Worm (Caenorhabditis elegans) whole organism, early embryonic: ENCODE data around the gene atf-4.

Experiments used
- B0310.2 ChIP-seq: sonication (generic microtip); optimal IDR thresholded peaks from 2 replicates; lab custom pipeline; 2016; ENCODE audit warnings: mild to moderate bottlenecking, missing genetic modification characterization, missing compliant biosample characterization
- F13C5.2 ChIP-seq: sonication (generic microtip); optimal IDR thresholded peaks from 2 replicates; lab custom pipeline; 2017; ENCODE audit warnings: mild to moderate bottlenecking, missing genetic modification characterization, inconsistent platforms, missing compliant biosample characterization
- ama-1 ChIP-seq: fragments of 150-350 bp; optimal IDR thresholded peaks from 2 replicates; lab custom pipeline; 2014
- ceh-36 ChIP-seq: sonication (generic microtip); optimal IDR thresholded peaks from 2 replicates; lab custom pipeline; 2016; ENCODE audit warnings: missing genetic modification characterization, inconsistent platforms, missing compliant biosample characterization
- ets-7 ChIP-seq: sonication (generic microtip); optimal IDR thresholded peaks from 2 replicates; lab custom pipeline; 2016; ENCODE audit warnings: missing genotype, missing genetic modification characterization, missing compliant biosample characterization
- flt-1 ChIP-seq: fragments of 200-800 bp; sonication (Bioruptor generic); IDR thresholded peaks from 2 replicates; pipeline ENCODE4 v1.3.6; 2022; ENCODE audit warnings: missing genetic modification characterization, missing compliant biosample characterization
- pes-1 ChIP-seq: fragments of 200-800 bp; sonication (Bioruptor generic); IDR thresholded peaks from 2 replicates; pipeline ENCODE4 v1.3.6; 2022; ENCODE audit warnings: missing genetic modification reagents, missing genetic modification characterization, missing compliant biosample characterization
- sea-1 ChIP-seq: fragments of 200-800 bp; sonication (Bioruptor generic); conservative IDR thresholded peaks from 2 replicates; pipeline ENCODE4 v1.3.6; 2022; ENCODE audit warnings: missing genetic modification characterization, missing compliant biosample characterization
- tbx-37 ChIP-seq: fragments of 200-800 bp; sonication (Bioruptor generic); conservative IDR thresholded peaks from 2 replicates; pipeline ENCODE4 v1.3.6; 2022; ENCODE audit warnings: missing genetic modification reagents, missing genetic modification characterization, missing compliant biosample characterization
- tra-4 ChIP-seq: sonication (generic microtip); optimal IDR thresholded peaks from 2 replicates; lab custom pipeline; 2017; ENCODE audit warnings: missing genetic modification characterization, missing compliant biosample characterization

ce11 chrX:14812061-14812460 is 1.5 kb upstream of the atf-4 start, which contains the start of gene T04C10.3:
- no peak for TF ChIP-seq tbx-37
- TF ChIP-seq ama-1, result no peak
- TF ChIP-seq sea-1, result no peak
- no peak for TF ChIP-seq flt-1 (GFP tag; lab: Robert Waterston, UW)
- no peak for TF ChIP-seq ceh-36 (tag; lab: Kevin White, UChicago)
- no peak for TF ChIP-seq ets-7 (tag; lab: Kevin White, UChicago)
- no peak for TF ChIP-seq F13C5.2
- no peak for TF ChIP-seq pes-1 (GFP tag; lab: Robert Waterston, UW)
- TF ChIP-seq tra-4 (tag; lab: Kevin White, UChicago), result no peak
- no peak for TF ChIP-seq B0310.2 (tag; lab: Kevin White, UChicago)
